Worm (Caenorhabditis elegans) whole organism, early embryonic: Measurements from ENCODE around the gene gcy-25.

Source experiments
- B0310.2 ChIP-seq: sonication (generic microtip); optimal IDR thresholded peaks from 2 replicates; lab custom pipeline; 2016; ENCODE audit warnings: mild to moderate bottlenecking, missing genetic modification characterization, missing compliant biosample characterization
- aly-1 ChIP-seq: sonication (generic microtip); optimal IDR thresholded peaks from 2 replicates; lab custom pipeline; 2016; ENCODE audit warnings: missing genetic modification characterization, missing compliant biosample characterization
- ama-1 ChIP-seq: fragments of 150-350 bp; optimal IDR thresholded peaks from 2 replicates; lab custom pipeline; 2014
- ceh-13 ChIP-seq: fragments of 200-800 bp; sonication (Bioruptor generic); optimal IDR thresholded peaks from 2 replicates; lab custom pipeline; 2018; ENCODE audit warnings: mild to moderate bottlenecking, missing genetic modification characterization, missing compliant biosample characterization
- ceh-36 ChIP-seq: sonication (generic microtip); optimal IDR thresholded peaks from 2 replicates; lab custom pipeline; 2016; ENCODE audit warnings: missing genetic modification characterization, inconsistent platforms, missing compliant biosample characterization
- hmg-4 ChIP-seq: fragments of 200-800 bp; sonication (Bioruptor generic); optimal IDR thresholded peaks from 2 replicates; lab custom pipeline; 2018; ENCODE audit warnings: mild to moderate bottlenecking, missing genetic modification characterization, missing compliant biosample characterization
- pes-1 ChIP-seq: fragments of 200-800 bp; sonication (Bioruptor generic); IDR thresholded peaks from 2 replicates; pipeline ENCODE4 v1.3.6; 2022; ENCODE audit warnings: missing genetic modification reagents, missing genetic modification characterization, missing compliant biosample characterization
- scrt-1 ChIP-seq: fragments of 200-800 bp; sonication (Bioruptor generic); IDR thresholded peaks from 2 replicates; pipeline ENCODE4 v1.3.6; 2022; ENCODE audit warnings: missing genetic modification characterization, missing compliant biosample characterization
- sea-1 ChIP-seq: fragments of 200-800 bp; sonication (Bioruptor generic); conservative IDR thresholded peaks from 2 replicates; pipeline ENCODE4 v1.3.6; 2022; ENCODE audit warnings: missing genetic modification characterization, missing compliant biosample characterization
- tbx-11 ChIP-seq: fragments of 200-800 bp; sonication (Bioruptor generic); IDR thresholded peaks from 2 replicates; pipeline ENCODE4 v1.3.6; 2022; ENCODE audit warnings: missing genetic modification characterization, missing compliant biosample characterization

- TF ChIP-seq B0310.2 (tag; lab: Kevin White, UChicago) (no peak), tbx-11 (GFP tag; lab: Robert Waterston, UW) (no peak), ceh-36 (tag; lab: Kevin White, UChicago) (no peak), ama-1 (lab: Kevin White, UChicago) (no peak), pes-1 (GFP tag; lab: Robert Waterston, UW) (no peak), aly-1 (tag; lab: Kevin White, UChicago) (no peak), sea-1 (no peak), ceh-13 (GFP tag; lab: Kevin White, UChicago) (no peak), scrt-1 (GFP tag; lab: Robert Waterston, UW) (no peak), hmg-4 (no peak)
Measured at ce11 chrIV:15872633-15873032, at the start of gene gcy-25.
